Fruit fly (Drosophila melanogaster) whole organism, wandering third instar larva: Measurements from ENCODE around the gene Tpr2.

ENCODE experiments used
- Abd-B ChIP-seq: fragments of >200 bp; optimal IDR thresholded peaks from 2 replicates; lab custom pipeline; 2017; ENCODE audit warnings: missing biosample characterization, missing genetic modification characterization
- CG32264 ChIP-seq: fragments of 200-800 bp; sonication (Bioruptor generic); optimal IDR thresholded peaks from 2 replicates; lab custom pipeline; 2016; ENCODE audit warnings: missing biosample characterization, missing genetic modification characterization
- CG9705 ChIP-seq: fragments of 200-800 bp; sonication (Bioruptor generic); optimal IDR thresholded peaks from 2 replicates; lab custom pipeline; 2018; ENCODE audit warnings: missing biosample characterization, mild to moderate bottlenecking, missing genetic modification characterization
- CrebA ChIP-seq: fragments of 200-800 bp; sonication (Bioruptor generic); optimal IDR thresholded peaks from 2 replicates; lab custom pipeline; 2016; ENCODE audit warnings: missing biosample characterization, mild to moderate bottlenecking, missing genetic modification characterization, borderline replicate concordance
- Dfd ChIP-seq: fragments of >200 bp; optimal IDR thresholded peaks from 2 replicates; lab custom pipeline; 2017; ENCODE audit warnings: missing biosample characterization, missing genetic modification characterization
- Dif ChIP-seq: fragments of 200-275, 200-300 bp; sonication (Bioruptor generic); optimal IDR thresholded peaks from 2 replicates; lab custom pipeline; 2018; ENCODE audit warnings: missing biosample characterization, missing genetic modification characterization; ENCODE audit not compliant: partially characterized antibody
- GATAd ChIP-seq: sonication (Bioruptor generic); optimal IDR thresholded peaks from 2 replicates; lab custom pipeline; 2016; ENCODE audit warnings: missing biosample characterization, missing genetic modification characterization
- HLH106 ChIP-seq: fragments of 200-800 bp; optimal IDR thresholded peaks from 3 replicates; lab custom pipeline; 2019; ENCODE audit warnings: missing biosample characterization, mild to moderate bottlenecking, missing genetic modification characterization, moderate library complexity
- Hnf4 ChIP-seq: fragments of 200-800 bp; sonication (Bioruptor generic); optimal IDR thresholded peaks from 2 replicates; lab custom pipeline; 2016; ENCODE audit warnings: missing biosample characterization, mild to moderate bottlenecking, missing genetic modification characterization
- Hr78 ChIP-seq: fragments of >200 bp; optimal IDR thresholded peaks from 2 replicates; lab custom pipeline; 2017; ENCODE audit warnings: missing biosample characterization, missing genetic modification characterization
- Hr83 ChIP-seq: fragments of 200-300 bp; sonication (Bioruptor generic); optimal IDR thresholded peaks from 2 replicates; lab custom pipeline; 2016; ENCODE audit warnings: missing biosample characterization, mild to moderate bottlenecking, missing genetic modification characterization, moderate library complexity; ENCODE audit not compliant: poor library complexity, severe bottlenecking
- Jra ChIP-seq: sonication (Bioruptor generic); optimal IDR thresholded peaks from 2 replicates; lab custom pipeline; 2016; ENCODE audit warnings: missing biosample characterization, missing genetic modification characterization
- Mio ChIP-seq: sonication (Bioruptor generic); optimal IDR thresholded peaks from 2 replicates; lab custom pipeline; 2016; ENCODE audit warnings: missing biosample characterization, missing genetic modification characterization
- Myc ChIP-seq: fragments of >200 bp; optimal IDR thresholded peaks from 2 replicates; lab custom pipeline; 2017
- N ChIP-seq: fragments of >200 bp; optimal IDR thresholded peaks from 2 replicates; lab custom pipeline; 2018; ENCODE audit warnings: missing biosample characterization, missing external identifiers, missing genetic modification characterization
- OdsH ChIP-seq: fragments of 200-800 bp; sonication (Bioruptor generic); optimal IDR thresholded peaks from 2 replicates; lab custom pipeline; 2016; ENCODE audit warnings: missing biosample characterization, mild to moderate bottlenecking, missing genetic modification characterization
- Rel ChIP-seq, 2 experiments: fragments of 200-800 bp; sonication (Bioruptor generic) in 1 of 2; optimal IDR thresholded peaks; 2 replicates in 1 of 2; 3 replicates in 1 of 2; lab custom pipeline; 2016 to 2019; ENCODE audit warnings: mild to moderate bottlenecking in 2 of 2, missing biosample characterization in 2 of 2, missing genetic modification characterization in 2 of 2, moderate library complexity in 1 of 2
- Sp1 ChIP-seq: fragments of 200-800 bp; sonication (Bioruptor generic); optimal IDR thresholded peaks from 3 replicates; lab custom pipeline; 2019; ENCODE audit warnings: missing biosample characterization, mild to moderate bottlenecking, missing genetic modification characterization, moderate library complexity
- Vsx2 ChIP-seq: fragments of 200-300, 225-300 bp; sonication (Bioruptor generic); optimal IDR thresholded peaks from 2 replicates; lab custom pipeline; 2018; ENCODE audit warnings: missing biosample characterization, missing genetic modification characterization; ENCODE audit not compliant: partially characterized antibody
- br ChIP-seq: fragments of 200-800 bp; sonication (Bioruptor generic); optimal IDR thresholded peaks from 2 replicates; lab custom pipeline; 2016; ENCODE audit warnings: missing biosample characterization, missing genetic modification characterization
- brk ChIP-seq: fragments of 200-800 bp; sonication (Bioruptor generic); optimal IDR thresholded peaks from 2 replicates; lab custom pipeline; 2016; ENCODE audit warnings: missing biosample characterization, mild to moderate bottlenecking, missing genetic modification characterization
- dl ChIP-seq, 2 experiments: fragments of 175-275, 200-275 bp in 1 of 2; fragments of 200-275 bp in 1 of 2; sonication (Bioruptor generic); optimal IDR thresholded peaks; lab custom pipeline; 2018; ENCODE audit warnings: mild to moderate bottlenecking in 2 of 2, missing biosample characterization in 2 of 2, missing genetic modification characterization in 2 of 2, moderate library complexity in 2 of 2; ENCODE audit not compliant: partially characterized antibody in 2 of 2, insufficient read depth in 1 of 2
- dmrt93B ChIP-seq: fragments of 200-800 bp; sonication (Bioruptor generic); optimal IDR thresholded peaks from 2 replicates; lab custom pipeline; 2018; ENCODE audit warnings: missing biosample characterization, mild to moderate bottlenecking, missing genetic modification characterization
- dsf ChIP-seq: sonication (Bioruptor generic); optimal IDR thresholded peaks from 2 replicates; lab custom pipeline; 2016; ENCODE audit warnings: missing biosample characterization, missing genetic modification characterization, borderline replicate concordance
- ey ChIP-seq: fragments of 200-800 bp; sonication (Bioruptor generic); optimal IDR thresholded peaks from 2 replicates; lab custom pipeline; 2016; ENCODE audit warnings: missing biosample characterization, missing genetic modification characterization
- foxo ChIP-seq, 2 experiments: fragments of 200-800 bp; sonication (Bioruptor generic); optimal IDR thresholded peaks; 2 replicates in 1 of 2; 3 replicates in 1 of 2; lab custom pipeline; 2016 to 2017; ENCODE audit warnings: missing biosample characterization in 2 of 2, missing genetic modification characterization in 2 of 2
- fru ChIP-seq: fragments of 200-800 bp; sonication (Bioruptor generic); optimal IDR thresholded peaks from 3 replicates; lab custom pipeline; 2016; ENCODE audit warnings: missing biosample characterization, mild to moderate bottlenecking, missing genetic modification characterization
- h ChIP-seq: fragments of 200-800 bp; sonication (Bioruptor generic); optimal IDR thresholded peaks from 3 replicates; lab custom pipeline; 2016; ENCODE audit warnings: missing biosample characterization, mild to moderate bottlenecking, missing genetic modification characterization
- jim ChIP-seq: fragments of 175-275, 200-325 bp; sonication (Bioruptor generic); optimal IDR thresholded peaks from 2 replicates; lab custom pipeline; 2016; ENCODE audit warnings: missing biosample characterization, mild to moderate bottlenecking, missing genetic modification characterization
- lola ChIP-seq: fragments of >200 bp; optimal IDR thresholded peaks from 2 replicates; lab custom pipeline; 2017; ENCODE audit warnings: missing biosample characterization, missing genetic modification characterization
- pan ChIP-seq: fragments of >200 bp; optimal IDR thresholded peaks from 2 replicates; lab custom pipeline; 2017
- psq ChIP-seq: fragments of 200-800 bp; sonication (Bioruptor generic); optimal IDR thresholded peaks from 3 replicates; lab custom pipeline; 2017; ENCODE audit warnings: missing biosample characterization, mild to moderate bottlenecking, missing genetic modification characterization, moderate library complexity
- rgr ChIP-seq: fragments of 200-800 bp; sonication (Bioruptor generic); optimal IDR thresholded peaks from 3 replicates; lab custom pipeline; 2016; ENCODE audit warnings: missing biosample characterization, mild to moderate bottlenecking, missing genetic modification characterization
- sage ChIP-seq: fragments of 200-800 bp; sonication (Bioruptor generic); optimal IDR thresholded peaks from 2 replicates; lab custom pipeline; 2016; ENCODE audit warnings: missing biosample characterization, mild to moderate bottlenecking, missing genetic modification characterization
- sv ChIP-seq: fragments of 200-800 bp; sonication (Bioruptor generic); optimal IDR thresholded peaks from 3 replicates; lab custom pipeline; 2016; ENCODE audit warnings: missing biosample characterization, missing genetic modification characterization
- tai ChIP-seq: sonication (Bioruptor generic); optimal IDR thresholded peaks from 2 replicates; lab custom pipeline; 2016; ENCODE audit warnings: missing biosample characterization, missing genetic modification characterization
- usp ChIP-seq: fragments of >200 bp; optimal IDR thresholded peaks from 2 replicates; lab custom pipeline; 2017; ENCODE audit warnings: missing biosample characterization, missing genetic modification characterization
- woc ChIP-seq: sonication (Bioruptor generic); optimal IDR thresholded peaks from 2 replicates; lab custom pipeline; 2016; ENCODE audit warnings: missing biosample characterization, mild to moderate bottlenecking, missing genetic modification characterization

The Tpr2 gene

DNA sequence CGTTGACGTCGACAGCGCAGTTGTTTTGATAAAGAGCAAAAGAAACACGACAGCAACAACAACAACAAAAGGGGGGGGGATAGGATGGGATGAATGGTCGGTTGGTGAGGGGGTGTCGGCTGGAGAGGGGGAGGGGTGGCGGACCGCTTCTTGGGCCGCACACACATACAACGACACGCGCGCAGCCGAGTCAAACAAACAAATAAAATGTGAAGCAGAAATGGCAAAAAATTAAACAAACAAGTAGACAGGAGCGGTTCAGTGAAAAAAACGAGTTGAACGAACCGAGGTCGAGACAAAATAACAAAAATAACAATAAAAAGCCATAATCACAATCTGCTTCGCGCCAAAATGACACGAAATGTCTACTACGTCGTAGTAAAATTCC lies 42.0 kb downstream of the Tpr2 start:
- TF ChIP-seq psq (GFP tag; lab: Kevin White, UChicago): peak; percentile 98
- TF ChIP-seq HLH106 (tag; lab: Kevin White, UChicago): no peak
- TF ChIP-seq dl (GFP tag; optimal IDR thresholded peaks at IDR 0.05; lab: Kevin White, UChicago; ENCODE audit: insufficient read depth in 1 of 2, partially characterized antibody in 2 of 2): peak; percentile 30 to 49
- TF ChIP-seq CG9705 (GFP tag; lab: Kevin White, UChicago): no peak
- TF ChIP-seq dmrt93B (GFP tag; lab: Kevin White, UChicago): no peak
- TF ChIP-seq usp (GFP tag; lab: Kevin White, UChicago): no peak
- TF ChIP-seq sv (GFP tag; lab: Kevin White, UChicago): no peak
- TF ChIP-seq dsf (GFP tag; lab: Kevin White, UChicago): no peak
- TF ChIP-seq OdsH (GFP tag; lab: Kevin White, UChicago): peak; percentile 49
- TF ChIP-seq h: peak; percentile 25
- peak; percentile 79 for TF ChIP-seq tai
- no peak for TF ChIP-seq Abd-B (GFP tag; lab: Kevin White, UChicago)
- TF ChIP-seq fru (GFP tag; lab: Kevin White, UChicago): no peak
- no peak for TF ChIP-seq Sp1
- peak; percentile 89 for TF ChIP-seq Hr83 (GFP tag; lab: Kevin White, UChicago)
- no peak for TF ChIP-seq GATAd (GFP tag; lab: Kevin White, UChicago)
- no peak for TF ChIP-seq rgr (GFP tag; lab: Kevin White, UChicago)
- peak; percentile 14 for TF ChIP-seq Hnf4 (GFP tag; lab: Kevin White, UChicago)
- peak; percentile 61 for TF ChIP-seq Dif (GFP tag; lab: Kevin White, UChicago)
- TF ChIP-seq Rel (GFP tag; optimal IDR thresholded peaks at IDR 0.05; lab: Kevin White, UChicago): no peak
- TF ChIP-seq Rel (tag; optimal IDR thresholded peaks at IDR 0.05; lab: Kevin White, UChicago): peak; percentile 59
- no peak for TF ChIP-seq Vsx2 (GFP tag; lab: Kevin White, UChicago)
- no peak for TF ChIP-seq Myc
- TF ChIP-seq sage (GFP tag; lab: Kevin White, UChicago): no peak
- TF ChIP-seq Hr78 (GFP tag; lab: Kevin White, UChicago): no peak
- TF ChIP-seq Jra: no peak
- peak; percentile 92 for TF ChIP-seq jim (GFP tag; lab: Kevin White, UChicago)
- no peak for TF ChIP-seq Dfd
- no peak for TF ChIP-seq pan

DNA sequence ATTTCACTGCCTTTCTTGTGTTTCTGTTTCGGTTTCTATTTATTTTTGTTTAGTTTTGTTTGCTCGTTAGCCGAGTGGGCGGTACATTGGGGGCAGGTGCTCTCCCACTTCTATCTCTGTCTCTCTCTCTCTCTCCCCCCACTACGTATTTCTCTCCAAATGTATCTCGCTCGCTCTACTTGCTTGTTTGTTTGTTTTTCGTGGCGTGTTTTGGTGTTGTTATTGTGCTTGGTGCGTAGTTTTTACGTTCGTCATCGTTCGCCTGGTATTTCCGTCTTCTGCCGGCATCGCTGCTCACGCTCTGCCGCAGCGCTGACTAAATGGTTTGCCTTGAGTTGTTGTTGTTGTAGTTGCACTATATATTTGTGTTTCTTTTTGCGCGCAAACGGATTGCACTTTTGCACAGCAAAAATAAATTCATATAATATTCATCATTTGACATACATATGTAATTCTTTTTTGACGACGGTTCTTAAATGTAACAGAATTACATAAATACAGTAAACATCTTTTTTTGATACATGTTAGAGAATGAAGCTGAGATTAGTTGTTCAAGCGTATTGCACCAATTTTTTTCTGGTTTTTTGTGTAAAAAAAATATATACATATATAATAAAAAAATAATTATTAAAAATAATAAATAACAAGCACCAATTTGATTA lies 43.0 kb downstream of the Tpr2 start:
- no peak for TF ChIP-seq h
- peak in 1 of 2 experiments; percentile 15 for TF ChIP-seq dl (GFP tag; optimal IDR thresholded peaks at IDR 0.05; lab: Kevin White, UChicago; ENCODE audit: insufficient read depth in 1 of 2, partially characterized antibody in 2 of 2)
- no peak for TF ChIP-seq brk (GFP tag; lab: Kevin White, UChicago)
- TF ChIP-seq tai: no peak

dm6 chr2L:16535071-16535581 lies 43.8 kb downstream of the Tpr2 start:
- no peak for TF ChIP-seq Hr83 (GFP tag; lab: Kevin White, UChicago)
- no peak for TF ChIP-seq usp (GFP tag; lab: Kevin White, UChicago)
- no peak for TF ChIP-seq sage (GFP tag; lab: Kevin White, UChicago)
- TF ChIP-seq Dif (GFP tag; lab: Kevin White, UChicago): no peak
- TF ChIP-seq N (GFP tag; lab: Kevin White, UChicago): no peak
- no peak for TF ChIP-seq Jra
- peak; percentile 62 for TF ChIP-seq rgr (GFP tag; lab: Kevin White, UChicago)
- no peak for TF ChIP-seq CG32264 (GFP tag; lab: Kevin White, UChicago)
- TF ChIP-seq woc (GFP tag; lab: Kevin White, UChicago): peak; percentile 25
- no peak for TF ChIP-seq Abd-B (GFP tag; lab: Kevin White, UChicago)
- TF ChIP-seq lola (GFP tag; lab: Kevin White, UChicago): no peak
- TF ChIP-seq OdsH (GFP tag; lab: Kevin White, UChicago): peak; percentile 34
- TF ChIP-seq br (GFP tag; lab: Kevin White, UChicago): peak; percentile 24
- TF ChIP-seq foxo (GFP tag; optimal IDR thresholded peaks at IDR 0.05; lab: Kevin White, UChicago): peak in 1 of 2 experiments; percentile 48
- TF ChIP-seq Hr78 (GFP tag; lab: Kevin White, UChicago): no peak
- TF ChIP-seq HLH106 (tag; lab: Kevin White, UChicago): peak; percentile 67
- no peak for TF ChIP-seq sv (GFP tag; lab: Kevin White, UChicago)
- TF ChIP-seq fru (GFP tag; lab: Kevin White, UChicago): peak; percentile 69
- no peak for TF ChIP-seq Dfd
- TF ChIP-seq jim (GFP tag; lab: Kevin White, UChicago): no peak
- peak; percentile 49 for TF ChIP-seq Sp1
- no peak for TF ChIP-seq dsf (GFP tag; lab: Kevin White, UChicago)
- no peak for TF ChIP-seq tai
- no peak for TF ChIP-seq Mio (GFP tag; lab: Kevin White, UChicago)
- peak; percentile 47 for TF ChIP-seq h
- TF ChIP-seq psq (GFP tag; lab: Kevin White, UChicago): peak; percentile 55
- TF ChIP-seq GATAd (GFP tag; lab: Kevin White, UChicago): no peak
- no peak for TF ChIP-seq CG9705 (GFP tag; lab: Kevin White, UChicago)
- TF ChIP-seq Myc: no peak
- TF ChIP-seq dl (GFP tag; optimal IDR thresholded peaks at IDR 0.05; lab: Kevin White, UChicago; ENCODE audit: insufficient read depth in 1 of 2, partially characterized antibody in 2 of 2): no peak
- TF ChIP-seq brk (GFP tag; lab: Kevin White, UChicago): no peak
- no peak for TF ChIP-seq Vsx2 (GFP tag; lab: Kevin White, UChicago)
- TF ChIP-seq ey (GFP tag; lab: Kevin White, UChicago): peak; percentile 60
- no peak for TF ChIP-seq CrebA
- TF ChIP-seq pan: no peak
- TF ChIP-seq Rel (GFP tag; optimal IDR thresholded peaks at IDR 0.05; lab: Kevin White, UChicago): no peak
- TF ChIP-seq Rel (tag; optimal IDR thresholded peaks at IDR 0.05; lab: Kevin White, UChicago): no peak
- no peak for TF ChIP-seq Hnf4 (GFP tag; lab: Kevin White, UChicago)
- TF ChIP-seq dmrt93B (GFP tag; lab: Kevin White, UChicago): peak; percentile 19
